Fruit fly (Drosophila melanogaster) whole organism, prepupa: ENCODE results near the gene fwd.

Experiments used
- CG10631 ChIP-seq: fragments of 200-800 bp; sonication (Bioruptor generic); optimal IDR thresholded peaks from 2 replicates; lab custom pipeline; 2016; ENCODE audit warnings: missing biosample characterization, missing genetic modification characterization
- CG11294 ChIP-seq: fragments of 200-800 bp; sonication (Bioruptor generic); IDR thresholded peaks from 2 replicates; pipeline ENCODE4 v1.3.6; 2022; ENCODE audit warnings: missing biosample characterization, missing genetic modification characterization
- CG1621 ChIP-seq: fragments of 200-800 bp; sonication (Bioruptor generic); optimal IDR thresholded peaks from 3 replicates; lab custom pipeline; 2018; ENCODE audit warnings: missing biosample characterization, mild to moderate bottlenecking, missing genetic modification characterization
- CG16779 ChIP-seq: fragments of 200-800 bp; sonication (Bioruptor generic); optimal IDR thresholded peaks from 3 replicates; lab custom pipeline; 2017; ENCODE audit warnings: missing biosample characterization, mild to moderate bottlenecking, missing genetic modification characterization
- CG3032 ChIP-seq: fragments of 200-800 bp; optimal IDR thresholded peaks from 2 replicates; lab custom pipeline; 2019; ENCODE audit warnings: missing biosample characterization, mild to moderate bottlenecking, missing genetic modification characterization, moderate library complexity
- CG32006 ChIP-seq: fragments of 200-800 bp; sonication (Bioruptor generic); optimal IDR thresholded peaks from 3 replicates; lab custom pipeline; 2017; ENCODE audit warnings: missing biosample characterization, mild to moderate bottlenecking, missing genetic modification characterization
- CG34406 ChIP-seq: fragments of 200-800 bp; sonication (Bioruptor generic); optimal IDR thresholded peaks from 3 replicates; lab custom pipeline; 2016; ENCODE audit warnings: missing biosample characterization, missing genetic modification characterization
- CG3919 ChIP-seq: fragments of 200-800 bp; sonication (Bioruptor generic); optimal IDR thresholded peaks from 3 replicates; lab custom pipeline; 2016; ENCODE audit warnings: missing biosample characterization, missing genetic modification characterization
- CG6792 ChIP-seq: fragments of 200-800 bp; sonication (Bioruptor generic); optimal IDR thresholded peaks from 3 replicates; lab custom pipeline; 2016; ENCODE audit warnings: missing biosample characterization, missing genetic modification characterization
- CG6808 ChIP-seq: fragments of 200-800 bp; sonication (Bioruptor generic); optimal IDR thresholded peaks from 3 replicates; lab custom pipeline; 2017; ENCODE audit warnings: missing biosample characterization, missing genetic modification characterization, mild to moderate bottlenecking, moderate library complexity, missing genetic modification reagents
- CG6854 ChIP-seq: fragments of 200-800 bp; sonication (Bioruptor generic); optimal IDR thresholded peaks from 2 replicates; lab custom pipeline; 2017; ENCODE audit warnings: missing biosample characterization, mild to moderate bottlenecking, missing genetic modification characterization
- CG8119 ChIP-seq: fragments of 200-800 bp; sonication (Bioruptor generic); IDR thresholded peaks from 3 replicates; pipeline ENCODE4 v1.3.6; 2022; ENCODE audit warnings: missing biosample characterization, missing genetic modification characterization
- Eip75B ChIP-seq: fragments of 200-800 bp; sonication (Bioruptor generic); optimal IDR thresholded peaks from 3 replicates; lab custom pipeline; 2016; ENCODE audit warnings: missing biosample characterization, missing genetic modification characterization
- Eip78C ChIP-seq: fragments of 200-800 bp; sonication (Bioruptor generic); peaks from one replicate; lab custom pipeline; 2016; ENCODE audit warnings: missing biosample characterization, missing genetic modification characterization
- Eip93F ChIP-seq: fragments of 200-800 bp; sonication (Bioruptor generic); optimal IDR thresholded peaks from 2 replicates; lab custom pipeline; 2016; ENCODE audit warnings: missing biosample characterization, mild to moderate bottlenecking, missing genetic modification characterization
- Ets21C ChIP-seq: fragments of 200-800 bp; sonication (Bioruptor generic); optimal IDR thresholded peaks from 3 replicates; lab custom pipeline; 2016; ENCODE audit warnings: missing biosample characterization, missing genetic modification characterization
- Ets96B ChIP-seq: fragments of 200-800 bp; optimal IDR thresholded peaks from 2 replicates; lab custom pipeline; 2019; ENCODE audit warnings: missing biosample characterization, mild to moderate bottlenecking, missing genetic modification characterization, moderate library complexity
- Hr38 ChIP-seq: sonication (Bioruptor generic); optimal IDR thresholded peaks from 2 replicates; lab custom pipeline; 2016; ENCODE audit warnings: missing biosample characterization, missing genetic modification characterization
- Hr4 ChIP-seq: fragments of 200-800 bp; sonication (Bioruptor generic); optimal IDR thresholded peaks from 3 replicates; lab custom pipeline; 2016; ENCODE audit warnings: missing biosample characterization, missing genetic modification characterization
- Met ChIP-seq: fragments of 200-800 bp; sonication (Bioruptor generic); optimal IDR thresholded peaks from 3 replicates; lab custom pipeline; 2016; ENCODE audit warnings: missing biosample characterization, missing genetic modification characterization
- Smox ChIP-seq: fragments of 200-800 bp; sonication (Bioruptor generic); optimal IDR thresholded peaks from 3 replicates; lab custom pipeline; 2016; ENCODE audit warnings: missing biosample characterization, missing genetic modification characterization
- Sox15 ChIP-seq: fragments of 200-800 bp; sonication (Bioruptor generic); optimal IDR thresholded peaks from 3 replicates; lab custom pipeline; 2016; ENCODE audit warnings: missing biosample characterization, missing genetic modification characterization
- achi ChIP-seq: fragments of 200-800 bp; sonication (Bioruptor generic); optimal IDR thresholded peaks from 3 replicates; lab custom pipeline; 2016; ENCODE audit warnings: missing biosample characterization, missing genetic modification characterization
- acj6 ChIP-seq: fragments of 200-800 bp; sonication (Bioruptor generic); optimal IDR thresholded peaks from 3 replicates; lab custom pipeline; 2016; ENCODE audit warnings: missing biosample characterization, missing genetic modification characterization
- cyc ChIP-seq: fragments of 200-800 bp; sonication (Bioruptor generic); optimal IDR thresholded peaks from 3 replicates; lab custom pipeline; 2016; ENCODE audit warnings: missing biosample characterization, missing genetic modification characterization
- dsx ChIP-seq: fragments of 200-800 bp; optimal IDR thresholded peaks from 3 replicates; lab custom pipeline; 2019; ENCODE audit warnings: missing biosample characterization, mild to moderate bottlenecking, missing genetic modification characterization, moderate library complexity; ENCODE audit not compliant: poor library complexity, severe bottlenecking
- eg ChIP-seq: fragments of 200-800 bp; sonication (Bioruptor generic); IDR thresholded peaks from 3 replicates; pipeline ENCODE4 v1.3.6; 2022; ENCODE audit warnings: missing biosample characterization, missing genetic modification characterization
- esn ChIP-seq: fragments of 200-800 bp; sonication (Bioruptor generic); optimal IDR thresholded peaks from 2 replicates; lab custom pipeline; 2016; ENCODE audit warnings: missing biosample characterization, mild to moderate bottlenecking, missing genetic modification characterization, moderate library complexity
- ss ChIP-seq, 2 experiments: fragments of 200-800 bp; sonication (Bioruptor generic); optimal IDR thresholded peaks; 2 replicates in 1 of 2; 3 replicates in 1 of 2; lab custom pipeline; 2017 to 2018; ENCODE audit warnings: mild to moderate bottlenecking in 2 of 2, missing biosample characterization in 2 of 2, missing genetic modification characterization in 2 of 2, moderate library complexity in 1 of 2
- svp ChIP-seq: fragments of 200-800 bp; sonication (Bioruptor generic); peaks from one replicate; lab custom pipeline; 2016; ENCODE audit warnings: missing biosample characterization, missing genetic modification characterization

fwd gene

dm6 chr3L:282276-282675 lies 37.4 kb downstream of the fwd start (continued):
- TF ChIP-seq cyc (GFP tag; lab: Kevin White, UChicago): no peak
- TF ChIP-seq Ets96B (tag; lab: Kevin White, UChicago): no peak
- TF ChIP-seq CG16779 (tag; lab: Kevin White, UChicago): no peak
- no peak for TF ChIP-seq Eip78C (GFP tag; lab: Kevin White, UChicago)
- no peak for TF ChIP-seq Smox (GFP tag; lab: Kevin White, UChicago)
- no peak for TF ChIP-seq CG32006 (GFP tag; lab: Kevin White, UChicago)
- TF ChIP-seq Hr38 (GFP tag; lab: Kevin White, UChicago): no peak
- no peak for TF ChIP-seq CG10631 (GFP tag; lab: Kevin White, UChicago)
- TF ChIP-seq CG3032 (tag; lab: Kevin White, UChicago): no peak
- no peak for TF ChIP-seq Eip93F (GFP tag; lab: Kevin White, UChicago)
- no peak for TF ChIP-seq Met (GFP tag; lab: Kevin White, UChicago)
- no peak for TF ChIP-seq Hr4 (GFP tag; lab: Kevin White, UChicago)

- TF ChIP-seq Ets21C (GFP tag; lab: Kevin White, UChicago) (no peak), Hr4 (GFP tag; lab: Kevin White, UChicago) (no peak)
- TF ChIP-seq, all 60 proteins: peak for 0
These were observed 42.8 kb downstream of the fwd start, which contains the start of gene RhoGEF3 for dm6 chr3L:276736-277487. TSS of gene RhoGEF3 (plus strand) at chr3L:277437.

- TF ChIP-seq esn (GFP tag; lab: Kevin White, UChicago) (no peak), CG6792 (GFP tag; lab: Kevin White, UChicago) (no peak), Smox (GFP tag; lab: Kevin White, UChicago) (no peak), CG11294 (GFP tag; lab: Robert Waterston, UW) (no peak), CG6854 (GFP tag; lab: Kevin White, UChicago) (no peak), Eip75B (GFP tag; lab: Kevin White, UChicago) (no peak), Eip78C (GFP tag; lab: Kevin White, UChicago) (no peak), Sox15 (no peak), ss (GFP tag; optimal IDR thresholded peaks at IDR 0.05; lab: Kevin White, UChicago) (no peak), acj6 (no peak), Hr38 (GFP tag; lab: Kevin White, UChicago) (no peak)
These were observed 44.8 kb downstream of the fwd start, which contains the start of gene ttm2 for dm6 chr3L:274855-275254. TSS of gene ttm2 (plus strand) at chr3L:275155.

dm6 chr3L:273291-273690 lies 46.4 kb downstream of the fwd start, which contains the start of gene CG32845:
TSS of gene CG32845 (minus strand) at chr3L:273391.
- TF ChIP-seq CG6854 (GFP tag; lab: Kevin White, UChicago) (no peak), Hr4 (GFP tag; lab: Kevin White, UChicago) (no peak), CG1621 (tag; lab: Kevin White, UChicago) (no peak), CG6808 (GFP tag; lab: Kevin White, UChicago) (no peak), CG34406 (GFP tag; lab: Kevin White, UChicago) (no peak), cyc (GFP tag; lab: Kevin White, UChicago) (no peak), achi (GFP tag; lab: Kevin White, UChicago) (no peak), eg (GFP tag; lab: Robert Waterston, UW) (no peak), Eip75B (GFP tag; lab: Kevin White, UChicago) (no peak), Eip78C (GFP tag; lab: Kevin White, UChicago) (no peak), CG3919 (no peak), CG8119 (GFP tag; lab: Robert Waterston, UW) (no peak), dsx (GFP tag; lab: Kevin White, UChicago) (no peak), Sox15 (no peak), svp (GFP tag; lab: Kevin White, UChicago) (no peak), CG32006 (GFP tag; lab: Kevin White, UChicago) (no peak)
